Fruit fly (Drosophila melanogaster): ENCODE measurements around the gene CG12643.

Gene CG12643

DNA sequence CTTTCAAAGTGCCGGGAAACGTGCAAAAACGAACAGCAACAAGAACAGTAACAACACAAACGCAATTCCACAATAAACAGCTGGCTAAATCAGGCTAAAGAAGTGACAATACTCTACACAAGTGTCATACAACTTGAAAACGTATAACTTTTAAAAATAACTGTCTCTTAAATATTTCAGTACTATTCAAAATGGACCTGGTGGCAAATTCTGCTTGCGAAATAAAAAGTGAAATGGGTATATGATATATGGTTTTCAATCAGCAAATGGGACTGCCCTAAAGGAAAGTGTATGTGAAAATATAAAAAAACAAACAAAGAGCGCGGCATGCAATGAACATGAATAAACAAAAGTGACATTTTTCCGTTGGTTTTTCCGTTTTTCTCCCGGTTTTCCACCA lies 23.1 kb downstream of the CG12643 start:
- no peak for TF ChIP-seq CG13204 (GFP tag; optimal IDR thresholded peaks at IDR 0.05)
- no peak for TF ChIP-seq Pif1B (GFP tag; optimal IDR thresholded peaks at IDR 0.05)
- no peak for TF ChIP-seq Ets98B (GFP tag; IDR thresholded peaks at IDR 0.05)
- no peak for TF ChIP-seq CG9948 (tag; optimal IDR thresholded peaks at IDR 0.05)
- TF ChIP-seq CG14655 (GFP tag; optimal IDR thresholded peaks at IDR 0.05): no peak
- no peak for TF ChIP-seq CG32121 (GFP tag; IDR thresholded peaks at IDR 0.05)
- no peak for TF ChIP-seq CG34367 (tag; optimal IDR thresholded peaks at IDR 0.05)
- no peak for TF ChIP-seq CG4496 (GFP tag; IDR thresholded peaks at IDR 0.05)
- no peak for TF ChIP-seq fd96Ca (GFP tag; IDR thresholded peaks at IDR 0.05)

DNA sequence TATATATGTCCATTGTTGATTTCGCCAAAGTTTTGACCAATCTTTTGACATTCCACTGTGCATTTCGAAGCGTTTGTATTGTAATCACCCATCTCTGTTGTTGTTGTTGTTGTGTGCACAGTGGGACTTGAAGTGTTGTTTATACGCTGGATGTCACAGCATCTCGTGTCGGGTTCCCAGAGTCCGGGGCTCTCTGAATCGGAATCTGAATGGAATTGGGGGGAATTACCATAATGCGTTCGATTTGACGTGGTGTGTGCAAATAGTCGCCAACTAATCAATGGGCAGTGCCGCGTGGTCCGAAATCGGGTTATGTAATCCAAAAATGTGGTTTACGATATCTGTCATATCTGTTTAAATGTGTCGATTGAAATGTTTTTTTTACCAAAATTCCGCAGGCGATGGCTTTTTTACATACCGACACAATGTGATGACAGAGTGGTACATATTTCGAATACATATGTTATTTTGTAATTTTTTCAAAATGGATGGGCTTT lies 31.0 kb downstream of the CG12643 start:
- TF ChIP-seq CG12605 (GFP tag; IDR thresholded peaks at IDR 0.05) (no peak), Pif1A (GFP tag; optimal IDR thresholded peaks at IDR 0.05) (no peak), Snoo (tag; optimal IDR thresholded peaks at IDR 0.05) (no peak), Ets98B (GFP tag; IDR thresholded peaks at IDR 0.05) (no peak), Pif1B (GFP tag; optimal IDR thresholded peaks at IDR 0.05) (no peak), rn (GFP tag; IDR thresholded peaks at IDR 0.05) (no peak)

DNA sequence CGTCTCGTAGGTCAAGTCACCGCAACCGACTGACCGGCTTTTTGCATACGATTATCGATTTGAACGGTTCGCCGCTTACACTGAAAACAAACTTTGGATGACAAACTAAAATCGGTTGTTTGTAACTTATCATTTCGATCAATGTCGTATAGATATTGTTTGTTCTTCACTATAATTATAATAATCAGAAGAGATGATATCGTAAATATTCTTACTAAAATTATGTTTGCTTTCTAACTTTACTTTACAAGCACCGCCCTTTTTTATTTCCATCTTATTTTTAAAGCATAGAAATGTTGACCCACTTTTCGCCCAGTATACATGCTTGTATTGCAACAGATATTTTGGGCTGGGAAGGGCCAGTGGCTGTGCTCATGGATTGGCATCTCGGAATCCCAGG lies 32.0 kb downstream of the CG12643 start, which contains the start of gene CG2961:
CG2961 (minus strand) TSS at position 16 of the 400 bp plus-strand sequence.
- TF ChIP-seq Ets98B (GFP tag; IDR thresholded peaks at IDR 0.05): no peak
- TF ChIP-seq Pif1A (GFP tag; optimal IDR thresholded peaks at IDR 0.05): no peak
- peak; percentile 11 for TF ChIP-seq CG17806 (tag; optimal IDR thresholded peaks at IDR 0.05)
- no peak for TF ChIP-seq D1 (tag; optimal IDR thresholded peaks at IDR 0.05)
- peak; percentile 10 for TF ChIP-seq CG8301 (tag; optimal IDR thresholded peaks at IDR 0.05)
- no peak for TF ChIP-seq CG34367 (tag; optimal IDR thresholded peaks at IDR 0.05)
- no peak for TF ChIP-seq fd96Ca (GFP tag; IDR thresholded peaks at IDR 0.05)
- no peak for TF ChIP-seq Pif1B (GFP tag; optimal IDR thresholded peaks at IDR 0.05)
- no peak for TF ChIP-seq CG14655 (GFP tag; optimal IDR thresholded peaks at IDR 0.05)
- TF ChIP-seq CG15710 (tag; optimal IDR thresholded peaks at IDR 0.05): peak; percentile 20
- TF ChIP-seq CG4496 (GFP tag; IDR thresholded peaks at IDR 0.05): no peak
- no peak for TF ChIP-seq CG32121 (GFP tag; IDR thresholded peaks at IDR 0.05)
- TF ChIP-seq CG9948 (tag; optimal IDR thresholded peaks at IDR 0.05): no peak
- no peak for TF ChIP-seq CG10348 (GFP tag; IDR thresholded peaks at IDR 0.05)
- no peak for TF ChIP-seq CG12605 (GFP tag; IDR thresholded peaks at IDR 0.05)
- TF ChIP-seq CG13204 (GFP tag; optimal IDR thresholded peaks at IDR 0.05): no peak
- TF ChIP-seq gl (tag; optimal IDR thresholded peaks at IDR 0.05): no peak
- no peak for TF ChIP-seq Snoo (tag; optimal IDR thresholded peaks at IDR 0.05)
- no peak for TF ChIP-seq EcR (GFP tag; optimal IDR thresholded peaks at IDR 0.05)
- TF ChIP-seq rn (GFP tag; IDR thresholded peaks at IDR 0.05): no peak
- TF ChIP-seq CG8159 (tag; optimal IDR thresholded peaks at IDR 0.05): peak; percentile 26

DNA sequence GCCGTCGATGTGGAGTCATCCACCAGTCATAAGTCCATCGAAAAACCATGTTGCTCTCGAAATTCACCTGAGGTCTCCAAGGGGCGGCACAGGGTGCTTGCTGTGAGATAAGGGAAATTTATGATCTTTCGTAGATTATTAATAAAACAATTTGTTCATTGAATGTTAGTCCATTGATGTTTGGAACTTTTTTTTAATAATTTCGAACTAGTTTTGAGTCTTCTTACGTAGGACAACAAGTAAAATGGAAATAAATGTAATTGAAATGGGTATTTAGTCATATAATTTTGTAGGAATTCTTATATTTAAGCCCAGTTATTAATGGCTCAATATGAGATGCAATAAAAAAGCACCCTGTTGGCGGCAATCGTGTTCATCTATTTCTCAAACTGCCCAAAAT lies 32.6 kb downstream of the CG12643 start:
- TF ChIP-seq EcR (GFP tag; optimal IDR thresholded peaks at IDR 0.05) (no peak), Ets98B (GFP tag; IDR thresholded peaks at IDR 0.05) (no peak), CG4496 (GFP tag; IDR thresholded peaks at IDR 0.05) (no peak), CG32121 (GFP tag; IDR thresholded peaks at IDR 0.05) (peak; percentile 29; the same call in 1 of the 2 replicates)

DNA sequence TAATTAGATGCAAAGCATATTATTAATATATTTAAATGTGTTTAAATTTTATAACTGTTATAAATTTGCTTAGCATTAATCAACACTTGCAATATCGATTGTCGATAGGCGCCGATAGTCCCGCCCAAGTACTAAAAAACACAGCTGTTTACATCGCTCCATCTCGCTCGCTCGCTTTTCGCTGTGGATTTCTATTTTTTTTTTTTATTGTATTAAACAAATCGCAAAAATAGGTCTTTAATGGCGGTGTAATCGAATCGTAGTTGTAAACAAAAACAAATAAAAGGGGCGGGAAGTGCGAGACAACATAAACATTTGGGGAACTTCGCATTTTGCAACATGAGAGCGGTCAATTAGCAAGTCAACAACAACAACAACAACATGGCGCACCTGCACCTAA lies 45.1 kb downstream of the CG12643 start, which contains the start of gene CG34408:
CG34408 (plus strand) TSS at position 156 of the 400 bp plus-strand sequence.
- TF ChIP-seq CG4496 (GFP tag; IDR thresholded peaks at IDR 0.05) (0 out of 3 replicates have a peak, but pooled peaks have one; percentile 14), CG15710 (tag; optimal IDR thresholded peaks at IDR 0.05) (no peak)

DNA sequence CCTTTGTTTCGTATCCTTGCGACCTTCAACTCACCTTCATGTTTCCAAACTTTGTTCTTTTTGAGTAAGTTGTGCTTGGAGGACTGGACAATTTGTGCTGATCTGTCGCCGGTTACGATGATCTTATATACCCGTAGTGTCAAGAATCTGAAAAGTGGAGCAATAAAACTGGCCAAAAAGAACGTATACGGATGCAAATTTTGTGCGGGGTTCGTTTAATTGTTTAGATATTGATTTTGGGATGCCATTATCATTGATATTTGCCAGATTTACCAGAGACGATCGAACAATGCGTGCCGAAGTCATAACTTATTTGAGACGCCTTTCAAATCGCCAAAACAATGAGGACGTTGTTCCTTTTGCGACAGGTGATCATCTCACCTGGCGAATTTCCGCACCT lies 46.0 kb downstream of the CG12643 start, which contains the start of gene CG15308:
CG15308 (minus strand) TSS at position 101 of the 400 bp plus-strand sequence.
- TF ChIP-seq CG12605 (GFP tag; IDR thresholded peaks at IDR 0.05) (no peak), D1 (tag; optimal IDR thresholded peaks at IDR 0.05) (no peak), fd96Ca (GFP tag; IDR thresholded peaks at IDR 0.05) (no peak), Pif1A (GFP tag; optimal IDR thresholded peaks at IDR 0.05) (no peak), CG13204 (GFP tag; optimal IDR thresholded peaks at IDR 0.05) (no peak), gl (tag; optimal IDR thresholded peaks at IDR 0.05) (no peak), CG8301 (tag; optimal IDR thresholded peaks at IDR 0.05) (no peak), CG8159 (tag; optimal IDR thresholded peaks at IDR 0.05) (no peak), CG4496 (GFP tag; IDR thresholded peaks at IDR 0.05) (no peak), CG14655 (GFP tag; optimal IDR thresholded peaks at IDR 0.05) (no peak), CG34367 (tag; optimal IDR thresholded peaks at IDR 0.05) (no peak), CG9948 (tag; optimal IDR thresholded peaks at IDR 0.05) (no peak), Snoo (tag; optimal IDR thresholded peaks at IDR 0.05) (no peak), Ets98B (GFP tag; IDR thresholded peaks at IDR 0.05) (no peak), CG10348 (GFP tag; IDR thresholded peaks at IDR 0.05) (no peak), CG32121 (GFP tag; IDR thresholded peaks at IDR 0.05) (no peak)

DNA sequence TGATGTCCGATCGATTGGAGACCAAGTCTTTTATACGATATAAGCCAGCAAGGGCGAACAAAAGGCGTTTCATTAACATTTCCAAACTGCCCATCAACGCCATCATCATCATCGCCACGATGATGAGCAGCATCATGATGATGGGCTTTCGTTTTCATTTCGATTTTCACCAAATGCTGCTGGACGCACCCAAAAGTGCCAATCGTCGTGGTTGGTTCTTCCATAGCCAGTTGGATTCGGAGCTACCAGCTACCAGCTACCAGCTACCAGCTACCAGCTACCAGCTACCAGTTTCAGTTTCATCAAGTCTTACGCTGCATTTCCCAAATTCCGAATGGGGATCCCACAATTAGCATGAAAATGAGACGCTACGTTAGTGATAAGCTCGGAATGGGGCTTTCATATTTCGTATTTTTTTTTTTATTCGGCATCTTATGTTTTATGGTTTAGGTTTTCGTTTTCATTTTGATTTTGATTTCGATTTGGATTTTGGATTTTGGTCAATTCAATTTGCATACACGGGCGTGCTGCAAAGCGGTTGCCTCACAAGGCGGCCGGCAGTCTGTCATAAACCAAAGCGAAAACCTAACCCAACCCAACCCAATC lies 48.3 kb downstream of the CG12643 start, which contains the start of gene CG2962:
CG2962 (minus strand) TSS at position 9 of the 606 bp plus-strand sequence.
- TF ChIP-seq D1 (tag; optimal IDR thresholded peaks at IDR 0.05) (no peak), CG13204 (GFP tag; optimal IDR thresholded peaks at IDR 0.05) (no peak), CG17806 (tag; optimal IDR thresholded peaks at IDR 0.05) (no peak), Pif1B (GFP tag; optimal IDR thresholded peaks at IDR 0.05) (no peak), Snoo (tag; optimal IDR thresholded peaks at IDR 0.05) (no peak), CG34367 (tag; optimal IDR thresholded peaks at IDR 0.05) (no peak), CG12605 (GFP tag; IDR thresholded peaks at IDR 0.05) (no peak), CG9948 (tag; optimal IDR thresholded peaks at IDR 0.05) (no peak), Ets98B (GFP tag; IDR thresholded peaks at IDR 0.05) (no peak), CG32121 (GFP tag; IDR thresholded peaks at IDR 0.05) (no peak)

Measured in whole organism, pupa.